Worm (Caenorhabditis elegans): ENCODE results near the gene B0496.2.

DNA sequence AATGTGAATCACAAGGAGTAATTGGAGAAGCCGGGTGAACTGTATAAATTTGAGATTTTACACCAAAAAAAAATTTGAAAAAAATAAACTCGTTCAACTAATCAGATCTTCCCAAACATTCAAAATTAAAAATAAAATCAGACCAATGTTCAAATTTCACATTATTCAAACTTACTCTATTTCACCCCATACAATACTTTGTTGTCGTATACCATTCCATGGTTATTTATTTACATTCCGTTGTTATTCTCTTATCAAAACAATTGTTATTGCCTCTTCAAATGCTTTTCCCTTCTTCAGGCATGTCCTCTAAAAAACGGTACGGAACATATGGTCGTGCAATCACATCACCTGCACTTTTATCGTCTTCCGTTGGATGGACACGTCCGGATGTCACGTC lies 23.5 kb upstream of the B0496.2 start, which contains the start of gene unc-82:
- TF ChIP-seq mls-2 (tag; optimal IDR thresholded peaks at IDR 0.05) (no peak), nhr-76 (tag; optimal IDR thresholded peaks at IDR 0.05) (no peak), sem-2 (GFP tag; optimal IDR thresholded peaks at IDR 0.05) (no peak), pha-4 (tag; optimal IDR thresholded peaks at IDR 0.05) (no peak), nhr-12 (tag; optimal IDR thresholded peaks at IDR 0.05) (no peak), ztf-11 (tag; optimal IDR thresholded peaks at IDR 0.05) (no peak), mab-5 (tag; optimal IDR thresholded peaks at IDR 0.05) (no peak)
